Fruit fly (Drosophila melanogaster) whole organism, prepupa: Measurements from ENCODE around the gene Hrd3.

Source experiments
- Blimp-1 ChIP-seq: fragments of 200-800 bp; sonication (Bioruptor generic); optimal IDR thresholded peaks from 3 replicates; lab custom pipeline; 2017; ENCODE audit warnings: missing biosample characterization, missing genetic modification characterization, mild to moderate bottlenecking, moderate library complexity, missing genetic modification reagents
- CG15336 ChIP-seq: fragments of 200-800 bp; sonication (Bioruptor generic); IDR thresholded peaks from 2 replicates; pipeline ENCODE4 v1.3.6; 2022; ENCODE audit warnings: missing biosample characterization, missing genetic modification characterization
- CG6854 ChIP-seq: fragments of 200-800 bp; sonication (Bioruptor generic); optimal IDR thresholded peaks from 2 replicates; lab custom pipeline; 2017; ENCODE audit warnings: missing biosample characterization, mild to moderate bottlenecking, missing genetic modification characterization
- Hr39 ChIP-seq: fragments of 200-800 bp; sonication (Bioruptor generic); optimal IDR thresholded peaks from 2 replicates; lab custom pipeline; 2016; ENCODE audit warnings: missing biosample characterization, missing genetic modification characterization
- achi ChIP-seq: fragments of 200-800 bp; sonication (Bioruptor generic); optimal IDR thresholded peaks from 3 replicates; lab custom pipeline; 2016; ENCODE audit warnings: missing biosample characterization, missing genetic modification characterization
- fkh ChIP-seq: fragments of 200-800 bp; sonication (Bioruptor generic); optimal IDR thresholded peaks from 3 replicates; lab custom pipeline; 2017; ENCODE audit warnings: missing biosample characterization, mild to moderate bottlenecking, missing genetic modification characterization, moderate library complexity
- net ChIP-seq: fragments of 200-800 bp; sonication (Bioruptor generic); optimal IDR thresholded peaks from 3 replicates; lab custom pipeline; 2016; ENCODE audit warnings: missing biosample characterization, missing genetic modification characterization
- svp ChIP-seq: fragments of 200-800 bp; sonication (Bioruptor generic); peaks from one replicate; lab custom pipeline; 2016; ENCODE audit warnings: missing biosample characterization, missing genetic modification characterization

DNA sequence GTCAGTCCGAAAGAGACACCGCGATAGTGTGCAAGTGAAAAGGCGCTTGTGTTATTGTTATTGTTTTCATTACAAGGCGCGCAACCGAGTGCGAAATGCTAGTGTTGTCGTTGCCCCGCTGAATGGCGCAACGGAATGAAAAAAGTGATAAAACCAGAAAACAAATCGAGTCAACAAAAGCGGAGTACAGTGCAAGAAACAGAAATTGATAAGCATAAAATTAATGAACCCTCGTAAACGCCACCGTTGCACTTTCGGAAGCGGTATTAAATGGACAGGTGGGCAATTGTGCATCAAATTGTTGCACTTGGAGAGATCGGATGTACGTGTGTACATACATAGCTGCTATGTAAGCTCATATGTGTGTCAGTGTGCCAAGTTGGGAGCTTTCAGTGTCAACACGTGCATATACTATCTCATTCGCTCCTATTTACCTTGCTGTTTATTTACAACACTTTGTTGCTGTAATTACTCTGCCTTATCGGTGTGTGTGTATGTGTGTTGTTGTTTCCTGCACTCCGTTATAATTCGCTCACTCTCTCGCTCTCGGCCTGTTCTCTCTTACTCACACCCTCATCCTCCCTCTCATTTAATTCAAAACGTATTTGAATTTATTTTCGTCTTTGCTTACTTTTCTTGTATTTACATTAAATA lies 34.8 kb downstream of the Hrd3 start:
- TF ChIP-seq Hr39 (GFP tag; lab: Kevin White, UChicago) (peak; percentile 15), fkh (peak; percentile 92), net (GFP tag; lab: Kevin White, UChicago) (no peak), Blimp-1 (GFP tag; lab: Kevin White, UChicago) (no peak), CG15336 (GFP tag; lab: Robert Waterston, UW) (peak; percentile 71), svp (peak; percentile 75), CG6854 (GFP tag; lab: Kevin White, UChicago) (peak; percentile 6), achi (GFP tag; lab: Kevin White, UChicago) (peak; percentile 21)
